Worm (Caenorhabditis elegans) whole organism, late embryonic: Measurements from ENCODE around the gene arl-3.

ENCODE experiments used
- ahr-1 ChIP-seq: sonication (generic microtip); optimal IDR thresholded peaks from 2 replicates; lab custom pipeline; 2016; ENCODE audit warnings: missing genetic modification characterization, missing compliant biosample characterization
- ceh-19 ChIP-seq: fragments of 200-800 bp; sonication (Bioruptor generic); optimal IDR thresholded peaks from 2 replicates; lab custom pipeline; 2018; ENCODE audit warnings: mild to moderate bottlenecking, missing genetic modification characterization, missing compliant biosample characterization
- ceh-2 ChIP-seq: sonication (generic microtip); optimal IDR thresholded peaks from 2 replicates; lab custom pipeline; 2016; ENCODE audit warnings: missing genotype, missing genetic modification characterization, missing compliant biosample characterization
- pqm-1 ChIP-seq: sonication (generic microtip); optimal IDR thresholded peaks from 2 replicates; lab custom pipeline; 2016; ENCODE audit warnings: missing genetic modification characterization, missing compliant biosample characterization
- pros-1 ChIP-seq: fragments of 150-350 bp; optimal IDR thresholded peaks from 2 replicates; lab custom pipeline; 2014; ENCODE audit warnings: missing biosample characterization, missing genetic modification reagents, missing genetic modification characterization
- unc-3 ChIP-seq, 2 experiments: fragments of 200-800 bp in 1 of 2; sonication (Bioruptor generic) in 1 of 2; sonication (generic microtip) in 1 of 2; conservative IDR thresholded peaks in 1 of 2; optimal IDR thresholded peaks in 1 of 2; 2 replicates each; pipeline versions ENCODE4 v1.3.6 to Lab custom; 2016 to 2022; ENCODE audit warnings: missing compliant biosample characterization in 2 of 2, missing genetic modification characterization in 2 of 2, missing genetic modification reagents in 1 of 2

DNA sequence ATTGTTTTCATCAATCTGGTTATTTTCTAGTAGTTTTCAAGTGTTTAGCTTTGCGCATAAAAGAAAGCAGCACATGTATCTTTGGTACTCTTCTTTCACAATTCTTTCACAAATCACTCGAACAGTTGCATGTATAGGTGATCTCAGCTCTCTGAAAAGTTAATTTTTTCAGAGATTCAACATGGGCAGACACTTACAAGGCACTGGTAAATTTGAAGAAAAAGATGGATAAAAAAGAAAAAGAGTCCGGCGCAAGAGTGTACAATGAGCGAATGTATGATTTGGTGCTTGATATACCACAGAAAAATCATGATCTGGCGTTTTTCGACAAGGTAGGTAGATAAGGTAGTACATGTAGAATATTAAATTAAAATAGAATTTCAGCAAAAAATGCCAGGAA is 11.9 kb downstream of the arl-3 start:
- TF ChIP-seq unc-3 (GFP tag; conservative IDR thresholded peaks at IDR 0.05; lab: Robert Waterston, UW) = no peak
- TF ChIP-seq unc-3 (tag; optimal IDR thresholded peaks at IDR 0.05; lab: Kevin White, UChicago) = no peak
- TF ChIP-seq ceh-2 (tag; lab: Kevin White, UChicago) = no peak
- no peak for TF ChIP-seq pros-1 (tag; lab: Kevin White, UChicago)
- no peak for TF ChIP-seq ahr-1 (tag; lab: Kevin White, UChicago)
- TF ChIP-seq pqm-1 = no peak
- no peak for TF ChIP-seq ceh-19 (GFP tag; lab: Kevin White, UChicago)
